Fruit fly (Drosophila melanogaster): Measurements from ENCODE around the gene CG15186.

- TF ChIP-seq CG33017 (tag; optimal IDR thresholded peaks at IDR 0.05) (no peak), CG5204 (GFP tag; optimal IDR thresholded peaks at IDR 0.05) (no peak), tj (GFP tag; optimal IDR thresholded peaks at IDR 0.05) (no peak), cic (GFP tag; optimal IDR thresholded peaks at IDR 0.05) (no peak)
Observed at dm6 chr3R:6467646-6468350, 10.3 kb upstream of the CG15186 start.

All from whole organism, adult.